Worm (Caenorhabditis elegans) whole organism, L4 larva: ENCODE data around the gene msd-4.

Experiments
- F26F4.8 ChIP-seq: fragments of 200-800 bp; sonication (Bioruptor generic); conservative IDR thresholded peaks from 2 replicates; pipeline ENCODE4 v1.3.6; 2022; ENCODE audit warnings: missing genetic modification characterization, missing compliant biosample characterization
- F44E2.7 ChIP-seq: fragments of 200-800 bp; sonication (Bioruptor generic); IDR thresholded peaks from 2 replicates; pipeline ENCODE4 v2.1.2; 2022; ENCODE audit warnings: missing genetic modification characterization, missing compliant biosample characterization
- R02D3.7 ChIP-seq: fragments of 150-350 bp; sonication (generic microtip); optimal IDR thresholded peaks from 3 replicates; lab custom pipeline; 2014; ENCODE audit warnings: missing biosample characterization, missing genetic modification characterization
- T26A8.4 ChIP-seq: fragments of 200-800 bp; sonication (Bioruptor generic); IDR thresholded peaks from 2 replicates; pipeline ENCODE4 v1.3.6; 2022; ENCODE audit warnings: missing genetic modification characterization, missing compliant biosample characterization
- Y48G9A.11 ChIP-seq: fragments of 200-800 bp; sonication (Bioruptor generic); IDR thresholded peaks from 2 replicates; pipeline ENCODE4 v1.3.6; 2022; ENCODE audit warnings: missing genetic modification reagents, missing genetic modification characterization, missing compliant biosample characterization
- Y75B8A.6 ChIP-seq: fragments of 200-800 bp; sonication (Bioruptor generic); IDR thresholded peaks from 2 replicates; pipeline ENCODE4 v1.3.6; 2022; ENCODE audit warnings: missing genetic modification reagents, missing genetic modification characterization, missing compliant biosample characterization
- ZK337.2 ChIP-seq: fragments of 200-800 bp; sonication (Bioruptor generic); IDR thresholded peaks from 2 replicates; pipeline ENCODE4 v1.3.6; 2022; ENCODE audit warnings: missing genetic modification reagents, missing genetic modification characterization, missing compliant biosample characterization
- ZK546.5 ChIP-seq, 2 experiments: sonication (generic microtip); optimal IDR thresholded peaks; 2 replicates each; lab custom pipeline; 2017; ENCODE audit warnings: missing biosample characterization in 2 of 2, missing genetic modification characterization in 2 of 2
- aha-1 ChIP-seq: fragments of 150-350 bp; peaks from one replicate; lab custom pipeline; 2014; ENCODE audit warnings: missing biosample characterization, missing genetic modification characterization
- aly-2 ChIP-seq: sonication (generic microtip); optimal IDR thresholded peaks from 2 replicates; lab custom pipeline; 2018; ENCODE audit warnings: missing biosample characterization, missing genetic modification characterization
- arid-1 ChIP-seq: fragments of 200-800 bp; sonication (Bioruptor generic); conservative IDR thresholded peaks from 2 replicates; pipeline ENCODE4 v1.3.6; 2022; ENCODE audit warnings: missing genetic modification reagents, missing genetic modification characterization, missing compliant biosample characterization
- ceh-20 ChIP-seq: fragments of 200-800 bp; sonication (Bioruptor generic); IDR thresholded peaks from 2 replicates; pipeline ENCODE4 v1.3.6; 2022; ENCODE audit warnings: missing genetic modification reagents, missing genetic modification characterization, missing compliant biosample characterization
- ceh-44 ChIP-seq: fragments of 200-800 bp; sonication (Bioruptor generic); IDR thresholded peaks from 2 replicates; pipeline ENCODE4 v1.3.6; 2022; ENCODE audit warnings: missing genetic modification reagents, missing genetic modification characterization, missing compliant biosample characterization
- ceh-62 ChIP-seq: sonication (generic microtip); optimal IDR thresholded peaks from 2 replicates; lab custom pipeline; 2017; ENCODE audit warnings: missing biosample characterization, missing genetic modification characterization
- ctbp-1 ChIP-seq: fragments of 200-800 bp; sonication (Bioruptor generic); IDR thresholded peaks from 2 replicates; pipeline ENCODE4 v1.3.6; 2022; ENCODE audit warnings: missing genetic modification reagents, missing genetic modification characterization, missing compliant biosample characterization
- daf-16 ChIP-seq, 3 experiments: sonication (generic microtip); optimal IDR thresholded peaks; 2 replicates each; lab custom pipeline; 2016 to 2017; ENCODE audit warnings: missing genetic modification characterization in 3 of 3, missing genetic modification reagents in 3 of 3, mild to moderate bottlenecking in 2 of 3, missing compliant biosample characterization in 2 of 3, missing biosample characterization in 1 of 3, moderate library complexity in 1 of 3
- dmd-6 ChIP-seq: fragments of 200-800 bp; sonication (Bioruptor generic); IDR thresholded peaks from 2 replicates; pipeline ENCODE4 v1.3.6; 2022; ENCODE audit warnings: missing genetic modification reagents, missing genetic modification characterization, missing compliant biosample characterization
- dve-1 ChIP-seq: sonication (generic microtip); optimal IDR thresholded peaks from 2 replicates; lab custom pipeline; 2017; ENCODE audit warnings: antibody characterized with exemption, mild to moderate bottlenecking, missing genetic modification characterization, missing compliant biosample characterization; ENCODE audit not compliant: insufficient read depth
- egl-27 ChIP-seq: sonication (generic microtip); optimal IDR thresholded peaks from 3 replicates; lab custom pipeline; 2017; ENCODE audit warnings: missing biosample characterization, missing genetic modification reagents, missing genetic modification characterization
- fkh-10 ChIP-seq: fragments of 150-350 bp; optimal IDR thresholded peaks from 2 replicates; lab custom pipeline; 2014; ENCODE audit warnings: missing biosample characterization, missing genetic modification reagents, missing genetic modification characterization
- fos-1 ChIP-seq: fragments of 150-350 bp; optimal IDR thresholded peaks from 2 replicates; lab custom pipeline; 2014; ENCODE audit warnings: missing biosample characterization, missing genetic modification characterization
- hlh-11 ChIP-seq: fragments of 200-800 bp; sonication (Bioruptor generic); optimal IDR thresholded peaks from 2 replicates; lab custom pipeline; 2018; ENCODE audit warnings: mild to moderate bottlenecking, missing genetic modification characterization, missing compliant biosample characterization
- hlh-30 ChIP-seq: sonication (generic microtip); optimal IDR thresholded peaks from 2 replicates; lab custom pipeline; 2017; ENCODE audit warnings: antibody characterized with exemption, mild to moderate bottlenecking, missing genetic modification characterization, missing compliant biosample characterization; ENCODE audit not compliant: insufficient read depth
- hmg-1.1 ChIP-seq: fragments of 200-800 bp; sonication (Bioruptor generic); IDR thresholded peaks from 2 replicates; pipeline ENCODE4 v1.3.6; 2022; ENCODE audit warnings: missing genetic modification reagents, missing genetic modification characterization, missing compliant biosample characterization
- jun-1 ChIP-seq: fragments of 150-350 bp; optimal IDR thresholded peaks from 2 replicates; lab custom pipeline; 2014; ENCODE audit warnings: missing biosample characterization, missing genetic modification reagents, missing genetic modification characterization
- lim-7 ChIP-seq: fragments of 200-800 bp; sonication (Bioruptor generic); IDR thresholded peaks from 2 replicates; pipeline ENCODE4 v1.3.6; 2022; ENCODE audit warnings: missing genetic modification characterization, missing compliant biosample characterization
- lin-1 ChIP-seq: fragments of 200-800 bp; sonication (Bioruptor generic); IDR thresholded peaks from 2 replicates; pipeline ENCODE4 v1.3.6; 2022; ENCODE audit warnings: missing genetic modification reagents, missing genetic modification characterization, missing compliant biosample characterization
- lin-13 ChIP-seq: fragments of 150-350 bp; optimal IDR thresholded peaks from 2 replicates; lab custom pipeline; 2014; ENCODE audit warnings: missing biosample characterization, missing genetic modification reagents, missing genetic modification characterization
- lin-38 ChIP-seq: fragments of 200-800 bp; sonication (Bioruptor generic); IDR thresholded peaks from 2 replicates; pipeline ENCODE4 v1.3.6; 2022; ENCODE audit warnings: missing genetic modification reagents, missing genetic modification characterization, missing compliant biosample characterization
- lin-39 ChIP-seq: fragments of 150-350 bp; optimal IDR thresholded peaks from 2 replicates; lab custom pipeline; 2014; ENCODE audit warnings: missing biosample characterization, missing genetic modification reagents, missing genetic modification characterization
- lir-3 ChIP-seq: sonication (generic microtip); optimal IDR thresholded peaks from 2 replicates; lab custom pipeline; 2016; ENCODE audit warnings: mild to moderate bottlenecking, missing genetic modification characterization, missing compliant biosample characterization
- mes-2 ChIP-seq: sonication (generic microtip); optimal IDR thresholded peaks from 2 replicates; lab custom pipeline; 2016; ENCODE audit warnings: missing genotype, mild to moderate bottlenecking, missing genetic modification characterization, missing compliant biosample characterization; ENCODE audit not compliant: poor library complexity, severe bottlenecking
- mxl-2 ChIP-seq: fragments of 200-800 bp; sonication (Bioruptor generic); conservative IDR thresholded peaks from 2 replicates; pipeline ENCODE4 v1.3.6; 2022; ENCODE audit warnings: missing genetic modification reagents, missing genetic modification characterization, missing compliant biosample characterization
- nhr-11 ChIP-seq: fragments of 150-350 bp; optimal IDR thresholded peaks from 2 replicates; lab custom pipeline; 2014; ENCODE audit warnings: missing biosample characterization, missing genetic modification characterization
- nhr-28 ChIP-seq: fragments of 150-350 bp; optimal IDR thresholded peaks from 2 replicates; lab custom pipeline; 2014; ENCODE audit warnings: missing biosample characterization, missing genetic modification characterization
- nhr-41 ChIP-seq: fragments of 200-800 bp; sonication (Bioruptor generic); IDR thresholded peaks from 2 replicates; pipeline ENCODE4 v1.3.6; 2022; ENCODE audit warnings: missing genetic modification reagents, missing genetic modification characterization, missing compliant biosample characterization
- nhr-48 ChIP-seq: sonication (generic microtip); optimal IDR thresholded peaks from 2 replicates; lab custom pipeline; 2016; ENCODE audit warnings: mild to moderate bottlenecking, missing genetic modification characterization, missing compliant biosample characterization
- nhr-6 ChIP-seq: fragments of 150-350 bp; optimal IDR thresholded peaks from 2 replicates; lab custom pipeline; 2014; ENCODE audit warnings: missing biosample characterization, missing genetic modification characterization
- php-3 ChIP-seq: fragments of 200-800 bp; sonication (Bioruptor generic); IDR thresholded peaks from 2 replicates; pipeline ENCODE4 v1.3.6; 2022; ENCODE audit warnings: missing genetic modification reagents, missing genetic modification characterization, missing compliant biosample characterization
- pqm-1 ChIP-seq: sonication (generic microtip); optimal IDR thresholded peaks from 2 replicates; lab custom pipeline; 2017; ENCODE audit warnings: missing biosample characterization, missing genetic modification characterization
- sdz-12 ChIP-seq: fragments of 200-800 bp; sonication (Bioruptor generic); optimal IDR thresholded peaks from 2 replicates; lab custom pipeline; 2018; ENCODE audit warnings: mild to moderate bottlenecking, missing genetic modification characterization, missing compliant biosample characterization
- snpc-1.2 ChIP-seq: fragments of 200-800 bp; sonication (Bioruptor generic); IDR thresholded peaks from 2 replicates; pipeline ENCODE4 v1.3.6; 2022; ENCODE audit warnings: missing genetic modification reagents, missing genetic modification characterization, missing compliant biosample characterization
- snpc-4 ChIP-seq: fragments of 150-350 bp; optimal IDR thresholded peaks from 2 replicates; lab custom pipeline; 2014; ENCODE audit warnings: missing biosample characterization, missing genetic modification characterization
- tag-97 ChIP-seq: fragments of 200-800 bp; sonication (Bioruptor generic); IDR thresholded peaks from 2 replicates; pipeline ENCODE4 v1.3.6; 2022; ENCODE audit warnings: missing genetic modification characterization, missing compliant biosample characterization
- zag-1 ChIP-seq: fragments of 150-350 bp; optimal IDR thresholded peaks from 2 replicates; lab custom pipeline; 2014; ENCODE audit warnings: missing biosample characterization, missing genetic modification characterization
- zfp-3 ChIP-seq: fragments of 200-800 bp; sonication (Bioruptor generic); conservative IDR thresholded peaks from 2 replicates; pipeline ENCODE4 v1.3.6; 2022; ENCODE audit warnings: missing genetic modification reagents, missing genetic modification characterization, missing compliant biosample characterization
- zip-2 ChIP-seq: fragments of 150-350 bp; optimal IDR thresholded peaks from 2 replicates; lab custom pipeline; 2014; ENCODE audit warnings: missing biosample characterization, missing genetic modification characterization

msd-4 gene

ce11 chrIII:4887291-4887690, 18.7 kb upstream of the msd-4 start, which contains the start of gene clec-6:
Gene clec-6, minus strand, starts transcription at chrIII:4887444.
- peak; percentile 8 for TF ChIP-seq nhr-28 (tag; lab: Kevin White, UChicago)
- no peak for TF ChIP-seq lin-13
- TF ChIP-seq lin-38 (GFP tag; lab: Robert Waterston, UW) = no peak
- TF ChIP-seq snpc-1.2 (GFP tag; lab: Robert Waterston, UW) = no peak
- TF ChIP-seq hlh-30 (tag; lab: Kevin White, UChicago) = no peak
- TF ChIP-seq T26A8.4 (GFP tag; lab: Robert Waterston, UW) = no peak
- peak; percentile 36; the same call in 1 of the 2 replicates for TF ChIP-seq dmd-6 (GFP tag; lab: Robert Waterston, UW)
- TF ChIP-seq egl-27 = no peak
- no peak for TF ChIP-seq nhr-48 (tag; lab: Kevin White, UChicago)
- TF ChIP-seq ZK546.5 (tag; optimal IDR thresholded peaks at IDR 0.05; lab: Kevin White, UChicago) = no peak
- no peak for TF ChIP-seq ctbp-1 (GFP tag; lab: Robert Waterston, UW)
- no peak for TF ChIP-seq daf-16 (GFP tag; optimal IDR thresholded peaks at IDR 0.05; lab: Kevin White, UChicago)
- peak; percentile 42 for TF ChIP-seq daf-16 (tag; optimal IDR thresholded peaks at IDR 0.05; lab: Kevin White, UChicago)
- no peak for TF ChIP-seq zag-1 (tag; lab: Kevin White, UChicago)
- no peak for TF ChIP-seq jun-1
- no peak for TF ChIP-seq fkh-10 (GFP tag; lab: Kevin White, UChicago)
- TF ChIP-seq mxl-2 (GFP tag; lab: Robert Waterston, UW) = no peak
- TF ChIP-seq aha-1 (tag; lab: Kevin White, UChicago) = no peak
- TF ChIP-seq lir-3 (tag; lab: Kevin White, UChicago) = no peak
- TF ChIP-seq zip-2 (tag; lab: Kevin White, UChicago) = no peak

ce11 chrIII:4883429-4883828, 14.9 kb upstream of the msd-4 start, which contains the start of gene clec-5:
Gene clec-5, minus strand, starts transcription at chrIII:4883606.
- TF ChIP-seq pqm-1 = peak; percentile 56
- TF ChIP-seq fos-1 (tag; lab: Kevin White, UChicago) = no peak
- TF ChIP-seq snpc-4 = no peak
- TF ChIP-seq dve-1 (tag; lab: Kevin White, UChicago) = peak; percentile 13
- no peak for TF ChIP-seq daf-16 (GFP tag; optimal IDR thresholded peaks at IDR 0.05; lab: Kevin White, UChicago)
- peak; percentile 17 for TF ChIP-seq daf-16 (tag; optimal IDR thresholded peaks at IDR 0.05; lab: Kevin White, UChicago)

- TF ChIP-seq arid-1 (GFP tag; lab: Robert Waterston, UW) = no peak
- TF ChIP-seq Y75B8A.6 (GFP tag; lab: Robert Waterston, UW) = no peak
- no peak for TF ChIP-seq nhr-41
- TF ChIP-seq F44E2.7 = no peak
- no peak for TF ChIP-seq lim-7 (GFP tag; lab: Robert Waterston, UW)
- TF ChIP-seq nhr-11 (tag; lab: Kevin White, UChicago) = no peak
- 0 out of 2 replicates have a peak, but pooled peaks have one; percentile 17 for TF ChIP-seq dmd-6 (GFP tag; lab: Robert Waterston, UW)
- no peak for TF ChIP-seq daf-16 (GFP tag; optimal IDR thresholded peaks at IDR 0.05; lab: Kevin White, UChicago)
- peak; percentile 22 for TF ChIP-seq daf-16 (tag; optimal IDR thresholded peaks at IDR 0.05; lab: Kevin White, UChicago)
- no peak for TF ChIP-seq mes-2 (tag; lab: Kevin White, UChicago)
- peak; percentile 38 for TF ChIP-seq pqm-1
- no peak for TF ChIP-seq lir-3 (tag; lab: Kevin White, UChicago)
- TF ChIP-seq php-3 (GFP tag; lab: Robert Waterston, UW) = no peak
- TF ChIP-seq ceh-44 (GFP tag; lab: Robert Waterston, UW) = no peak
- TF ChIP-seq sdz-12 (GFP tag; lab: Kevin White, UChicago) = no peak
- TF ChIP-seq nhr-6 (tag; lab: Kevin White, UChicago) = no peak
- no peak for TF ChIP-seq Y48G9A.11
- no peak for TF ChIP-seq lin-38 (GFP tag; lab: Robert Waterston, UW)
- TF ChIP-seq lin-1 = no peak
- no peak for TF ChIP-seq lin-39 (tag; lab: Kevin White, UChicago)
- no peak for TF ChIP-seq ceh-62 (tag; lab: Kevin White, UChicago)
- TF ChIP-seq F26F4.8 (GFP tag; lab: Robert Waterston, UW) = no peak
- no peak for TF ChIP-seq R02D3.7 (tag; lab: Kevin White, UChicago)
- TF ChIP-seq ceh-20 (GFP tag; lab: Robert Waterston, UW) = no peak
- TF ChIP-seq aly-2 (tag; lab: Kevin White, UChicago) = no peak
- TF ChIP-seq ZK337.2 (GFP tag; lab: Robert Waterston, UW) = no peak
- peak; percentile 11 for TF ChIP-seq nhr-28 (tag; lab: Kevin White, UChicago)
- no peak for TF ChIP-seq zfp-3 (GFP tag; lab: Robert Waterston, UW)
- no peak for TF ChIP-seq tag-97 (GFP tag; lab: Robert Waterston, UW)
- peak; percentile 12 for TF ChIP-seq hlh-11
- TF ChIP-seq hmg-1.1 (GFP tag; lab: Robert Waterston, UW) = no peak
These were observed 13.4 kb upstream of the msd-4 start for ce11 chrIII:4881955-4882354.
